Worm (Caenorhabditis elegans): Measurements from ENCODE around the gene C26B9.6.
A peak's percentile ranks its signal among the peaks of the same experiment; 100 is the strongest.

The C26B9.6 gene

ce11 chrX:5297942-5298611, 37.2 kb downstream of the C26B9.6 start, which contains the start of gene ift-81:
ift-81 (plus strand) TSS chrX:5298561.
- TF ChIP-seq C16A3.4 (tag; optimal IDR thresholded peaks at IDR 0.05) = peak; percentile 8
- no peak for TF ChIP-seq fkh-4 (tag; optimal IDR thresholded peaks at IDR 0.05; ENCODE audit: borderline replicate concordance)
- no peak for TF ChIP-seq aha-1 (tag; optimal IDR thresholded peaks at IDR 0.05)
- TF ChIP-seq lin-14 (GFP tag; optimal IDR thresholded peaks at IDR 0.05) = peak; percentile 79
- TF ChIP-seq fkh-8 (tag; optimal IDR thresholded peaks at IDR 0.05) = peak; percentile 55
- TF ChIP-seq ceh-82 (tag; optimal IDR thresholded peaks at IDR 0.05) = peak; percentile 18 to 63 (median 45)
- peak; percentile 64 for TF ChIP-seq tbx-2 (tag; optimal IDR thresholded peaks at IDR 0.05)
- no peak for TF ChIP-seq unc-130 (tag; optimal IDR thresholded peaks at IDR 0.05)
- no peak for TF ChIP-seq sup-37 (GFP tag; optimal IDR thresholded peaks at IDR 0.05)
- peak; percentile 37 for TF ChIP-seq skn-1 (tag; optimal IDR thresholded peaks at IDR 0.05)
- no peak for TF ChIP-seq unc-62 (GFP tag; optimal IDR thresholded peaks at IDR 0.05)
- peak; percentile 58 for TF ChIP-seq unc-86 (tag; optimal IDR thresholded peaks at IDR 0.05)
- no peak for TF ChIP-seq grh-1 (GFP tag; IDR thresholded peaks at IDR 0.05)
- TF ChIP-seq snu-23 (GFP tag; optimal IDR thresholded peaks at IDR 0.05) = peak; percentile 64
- no peak for TF ChIP-seq unc-30 (tag; optimal IDR thresholded peaks at IDR 0.05)
- TF ChIP-seq mdl-1 (tag; optimal IDR thresholded peaks at IDR 0.05) = peak in 1 of 2 experiments; percentile 32
- peak; percentile 68 for TF ChIP-seq dsc-1 (tag; optimal IDR thresholded peaks at IDR 0.05)
- peak; percentile 73 for TF ChIP-seq nhr-47 (tag; optimal IDR thresholded peaks at IDR 0.05)
- no peak for TF ChIP-seq blmp-1 (tag; optimal IDR thresholded peaks at IDR 0.05)
- peak; percentile 26 for TF ChIP-seq lin-39 (tag; optimal IDR thresholded peaks at IDR 0.05)
- TF ChIP-seq egl-13 (tag; optimal IDR thresholded peaks at IDR 0.05) = peak; percentile 37
- TF ChIP-seq elt-3 (tag; optimal IDR thresholded peaks at IDR 0.05) = no peak
- peak; percentile 28 to 30 for TF ChIP-seq lin-35 (GFP tag; optimal IDR thresholded peaks at IDR 0.05)
- peak in 1 of 2 experiments; percentile 8 for TF ChIP-seq ztf-11 (tag; optimal IDR thresholded peaks at IDR 0.05)
- TF ChIP-seq nhr-12 (tag; optimal IDR thresholded peaks at IDR 0.05) = no peak
- TF ChIP-seq pag-3 (tag; optimal IDR thresholded peaks at IDR 0.05; ENCODE audit: borderline replicate concordance, insufficient read depth) = no peak
- TF ChIP-seq lin-13 (GFP tag; optimal IDR thresholded peaks at IDR 0.05) = peak; percentile 8
- TF ChIP-seq nhr-77 (tag; optimal IDR thresholded peaks at IDR 0.05) = peak; percentile 15
- TF ChIP-seq ceh-88 (GFP tag; IDR thresholded peaks at IDR 0.05) = no peak
- peak; percentile 68 for TF ChIP-seq xbp-1 (tag; optimal IDR thresholded peaks at IDR 0.05)
- no peak for TF ChIP-seq hlh-17 (GFP tag; optimal IDR thresholded peaks at IDR 0.05; ENCODE audit: borderline replicate concordance)
- TF ChIP-seq fos-1 (tag; optimal IDR thresholded peaks at IDR 0.05) = no peak
- TF ChIP-seq ceh-8 (GFP tag; optimal IDR thresholded peaks at IDR 0.05) = peak; percentile 2
- peak; percentile 79 for TF ChIP-seq rnt-1 (tag; optimal IDR thresholded peaks at IDR 0.05)
- no peak for TF ChIP-seq C34B4.2 (tag; optimal IDR thresholded peaks at IDR 0.05)
- peak; percentile 81 for TF ChIP-seq nhr-71 (tag; optimal IDR thresholded peaks at IDR 0.05)
- TF ChIP-seq efl-3 (GFP tag; optimal IDR thresholded peaks at IDR 0.05) = no peak
- TF ChIP-seq nhr-19 (GFP tag; conservative IDR thresholded peaks at IDR 0.05) = peak; percentile 61
- no peak for TF ChIP-seq hpl-2 (GFP tag; optimal IDR thresholded peaks at IDR 0.05)
- peak; percentile 37 to 41 for TF ChIP-seq efl-1 (optimal IDR thresholded peaks at IDR 0.05)
- TF ChIP-seq efl-1 (GFP tag; optimal IDR thresholded peaks at IDR 0.05 in 1 of 2) = peak; percentile 5 to 90
- TF ChIP-seq lsy-2 (tag; optimal IDR thresholded peaks at IDR 0.05) = peak; percentile 58 to 63
- TF ChIP-seq nhr-20 (tag; optimal IDR thresholded peaks at IDR 0.05) = peak; percentile 49
- peak; percentile 74 for TF ChIP-seq swsn-7 (tag; optimal IDR thresholded peaks at IDR 0.05)
- TF ChIP-seq dpl-1 (GFP tag; optimal IDR thresholded peaks at IDR 0.05) = peak in 2 of 3 experiments; percentile 35 to 52
